Fruit fly (Drosophila melanogaster): ENCODE results near the gene CkIalpha.

CkIalpha gene

dm6 chrX:12667600-12668250, 14.3 kb downstream of the CkIalpha start:
- TF ChIP-seq CrebA (GFP tag; optimal IDR thresholded peaks at IDR 0.05; ENCODE audit: borderline replicate concordance) (peak; percentile 22), N (GFP tag; optimal IDR thresholded peaks at IDR 0.05) (no peak), lola (GFP tag; optimal IDR thresholded peaks at IDR 0.05) (no peak), h (GFP tag; optimal IDR thresholded peaks at IDR 0.05) (peak; percentile 39), Mio (GFP tag; optimal IDR thresholded peaks at IDR 0.05) (no peak), CG9705 (GFP tag; optimal IDR thresholded peaks at IDR 0.05) (no peak), Myc (optimal IDR thresholded peaks at IDR 0.05) (no peak), dsf (GFP tag; optimal IDR thresholded peaks at IDR 0.05; ENCODE audit: borderline replicate concordance) (no peak), Abd-B (GFP tag; optimal IDR thresholded peaks at IDR 0.05) (no peak), ey (GFP tag; optimal IDR thresholded peaks at IDR 0.05) (no peak), Dif (GFP tag; optimal IDR thresholded peaks at IDR 0.05; ENCODE audit: partially characterized antibody) (no peak), Hnf4 (GFP tag; optimal IDR thresholded peaks at IDR 0.05) (peak; percentile 24), Rel (GFP tag; optimal IDR thresholded peaks at IDR 0.05) (no peak), Rel (tag; optimal IDR thresholded peaks at IDR 0.05) (peak; percentile 39), CG32264 (GFP tag; optimal IDR thresholded peaks at IDR 0.05) (no peak), pan (optimal IDR thresholded peaks at IDR 0.05) (no peak), Hr83 (GFP tag; optimal IDR thresholded peaks at IDR 0.05; ENCODE audit: poor library complexity, severe bottlenecking) (no peak), Sp1 (GFP tag; optimal IDR thresholded peaks at IDR 0.05) (no peak), brk (GFP tag; optimal IDR thresholded peaks at IDR 0.05) (peak; percentile 23), tai (GFP tag; optimal IDR thresholded peaks at IDR 0.05) (no peak), dmrt93B (GFP tag; optimal IDR thresholded peaks at IDR 0.05) (no peak), br (GFP tag; optimal IDR thresholded peaks at IDR 0.05) (no peak)

dm6 chrX:12668723-12669122, 15.3 kb downstream of the CkIalpha start:
- TF ChIP-seq Rel (GFP tag; optimal IDR thresholded peaks at IDR 0.05): no peak
- TF ChIP-seq Rel (tag; optimal IDR thresholded peaks at IDR 0.05): peak; percentile 83
- TF ChIP-seq dmrt93B (GFP tag; optimal IDR thresholded peaks at IDR 0.05): no peak

- peak; percentile 41 for TF ChIP-seq CrebA (GFP tag; optimal IDR thresholded peaks at IDR 0.05; ENCODE audit: borderline replicate concordance)
- peak; percentile 38 for TF ChIP-seq CG9705 (GFP tag; optimal IDR thresholded peaks at IDR 0.05)
- peak; percentile 54 for TF ChIP-seq br (GFP tag; optimal IDR thresholded peaks at IDR 0.05)
- TF ChIP-seq Dif (GFP tag; optimal IDR thresholded peaks at IDR 0.05; ENCODE audit: partially characterized antibody): peak; percentile 1
- peak; percentile 65 for TF ChIP-seq Hnf4 (GFP tag; optimal IDR thresholded peaks at IDR 0.05)
- peak; percentile 63 for TF ChIP-seq OdsH (GFP tag; optimal IDR thresholded peaks at IDR 0.05)
- TF ChIP-seq Dfd (GFP tag; optimal IDR thresholded peaks at IDR 0.05): peak; percentile 4
- TF ChIP-seq dmrt93B (GFP tag; optimal IDR thresholded peaks at IDR 0.05): peak; percentile 35
- TF ChIP-seq woc (GFP tag; optimal IDR thresholded peaks at IDR 0.05): peak; percentile 60
- no peak for TF ChIP-seq dl (GFP tag; optimal IDR thresholded peaks at IDR 0.05; ENCODE audit: insufficient read depth in 1 of 2, partially characterized antibody in 2 of 2)
- no peak for TF ChIP-seq Mio (GFP tag; optimal IDR thresholded peaks at IDR 0.05)
- TF ChIP-seq Sp1 (GFP tag; optimal IDR thresholded peaks at IDR 0.05): peak; percentile 58
- TF ChIP-seq GATAd (GFP tag; optimal IDR thresholded peaks at IDR 0.05): no peak
- peak; percentile 72 for TF ChIP-seq HLH106 (tag; optimal IDR thresholded peaks at IDR 0.05)
- TF ChIP-seq sage (GFP tag; optimal IDR thresholded peaks at IDR 0.05): peak; percentile 16
- TF ChIP-seq Rel (GFP tag; optimal IDR thresholded peaks at IDR 0.05): no peak
- TF ChIP-seq Rel (tag; optimal IDR thresholded peaks at IDR 0.05): peak; percentile 51
- TF ChIP-seq tai (GFP tag; optimal IDR thresholded peaks at IDR 0.05): no peak
- peak; percentile 30 for TF ChIP-seq brk (GFP tag; optimal IDR thresholded peaks at IDR 0.05)
- TF ChIP-seq sv (GFP tag; optimal IDR thresholded peaks at IDR 0.05): peak; percentile 63
- no peak for TF ChIP-seq N (GFP tag; optimal IDR thresholded peaks at IDR 0.05)
- TF ChIP-seq dsf (GFP tag; optimal IDR thresholded peaks at IDR 0.05; ENCODE audit: borderline replicate concordance): no peak
- TF ChIP-seq usp (GFP tag; optimal IDR thresholded peaks at IDR 0.05): no peak
- peak; percentile 75 for TF ChIP-seq jim (GFP tag; optimal IDR thresholded peaks at IDR 0.05)
- TF ChIP-seq Hr83 (GFP tag; optimal IDR thresholded peaks at IDR 0.05; ENCODE audit: poor library complexity, severe bottlenecking): no peak
- peak; percentile 94 for TF ChIP-seq psq (GFP tag; optimal IDR thresholded peaks at IDR 0.05)
- TF ChIP-seq ey (GFP tag; optimal IDR thresholded peaks at IDR 0.05): peak; percentile 79
- TF ChIP-seq CG32264 (GFP tag; optimal IDR thresholded peaks at IDR 0.05): peak; percentile 24
- peak in 1 of 2 experiments; percentile 73 for TF ChIP-seq foxo (GFP tag; optimal IDR thresholded peaks at IDR 0.05)
- peak; percentile 44 for TF ChIP-seq Vsx2 (GFP tag; optimal IDR thresholded peaks at IDR 0.05; ENCODE audit: partially characterized antibody)
- no peak for TF ChIP-seq Abd-B (GFP tag; optimal IDR thresholded peaks at IDR 0.05)
- no peak for TF ChIP-seq pan (optimal IDR thresholded peaks at IDR 0.05)
- no peak for TF ChIP-seq Jra (GFP tag; optimal IDR thresholded peaks at IDR 0.05)
- TF ChIP-seq Hr78 (GFP tag; optimal IDR thresholded peaks at IDR 0.05): no peak
- TF ChIP-seq fru (GFP tag; optimal IDR thresholded peaks at IDR 0.05): peak; percentile 65
- TF ChIP-seq Myc (optimal IDR thresholded peaks at IDR 0.05): no peak
- TF ChIP-seq h (GFP tag; optimal IDR thresholded peaks at IDR 0.05): peak; percentile 71
- peak; percentile 73 for TF ChIP-seq rgr (GFP tag; optimal IDR thresholded peaks at IDR 0.05)
- no peak for TF ChIP-seq lola (GFP tag; optimal IDR thresholded peaks at IDR 0.05)
These were observed 16.4 kb downstream of the CkIalpha start for dm6 chrX:12669659-12670488.
